Worm (Caenorhabditis elegans): ENCODE measurements around the gene cht-4.
A peak's percentile ranks its signal among the peaks of the same experiment; 100 is the strongest.

cht-4 gene

ce11 chrIII:1618915-1619314 is 38.4 kb downstream of the cht-4 start, which contains the start of gene Y22D7AL.10 (continued):
- TF ChIP-seq ets-5 (GFP tag; IDR thresholded peaks at IDR 0.05) = no peak
- peak; percentile 90 to 93 (median 91) for TF ChIP-seq dpl-1 (GFP tag; optimal IDR thresholded peaks at IDR 0.05)
- TF ChIP-seq rnt-1 (tag; optimal IDR thresholded peaks at IDR 0.05) = peak; percentile 96
- TF ChIP-seq Y116A8C.19 (tag; optimal IDR thresholded peaks at IDR 0.05; ENCODE audit: borderline replicate concordance) = peak; percentile 31
- TF ChIP-seq snpc-4 (tag; optimal IDR thresholded peaks at IDR 0.05) = peak; percentile 90
- TF ChIP-seq skn-1 (tag; optimal IDR thresholded peaks at IDR 0.05) = peak; percentile 92
- peak; percentile 99 for TF ChIP-seq tbx-2 (tag; optimal IDR thresholded peaks at IDR 0.05)
- peak; percentile 92 for TF ChIP-seq nhr-77 (tag; optimal IDR thresholded peaks at IDR 0.05)
- peak; percentile 99 for TF ChIP-seq grh-1 (GFP tag; IDR thresholded peaks at IDR 0.05)
- peak; percentile 100 for TF ChIP-seq unc-86 (tag; optimal IDR thresholded peaks at IDR 0.05)
- TF ChIP-seq hlh-17 (GFP tag; optimal IDR thresholded peaks at IDR 0.05; ENCODE audit: borderline replicate concordance) = peak; percentile 65
- peak; percentile 73 for TF ChIP-seq ceh-90 (tag; optimal IDR thresholded peaks at IDR 0.05)
- peak; percentile 99 for TF ChIP-seq nhr-20 (tag; optimal IDR thresholded peaks at IDR 0.05)
- peak; percentile 96 for TF ChIP-seq aly-2 (tag; optimal IDR thresholded peaks at IDR 0.05)
- TF ChIP-seq unc-130 (tag; optimal IDR thresholded peaks at IDR 0.05) = peak; percentile 97
- peak; percentile 97 for TF ChIP-seq fkh-10 (GFP tag; optimal IDR thresholded peaks at IDR 0.05)
- TF ChIP-seq fkh-4 (tag; optimal IDR thresholded peaks at IDR 0.05; ENCODE audit: borderline replicate concordance) = peak; percentile 95
- peak; percentile 99 for TF ChIP-seq pax-3 (tag; optimal IDR thresholded peaks at IDR 0.05)
- TF ChIP-seq nhr-11 (tag; optimal IDR thresholded peaks at IDR 0.05) = peak; percentile 92
- peak; percentile 90 to 94 for TF ChIP-seq lin-35 (GFP tag; optimal IDR thresholded peaks at IDR 0.05)
- TF ChIP-seq sup-37 (GFP tag; optimal IDR thresholded peaks at IDR 0.05) = peak; percentile 98
- TF ChIP-seq efl-1 (optimal IDR thresholded peaks at IDR 0.05) = peak; percentile 95
- TF ChIP-seq efl-1 (GFP tag; optimal IDR thresholded peaks at IDR 0.05 in 1 of 2) = peak; percentile 86 to 99
- TF ChIP-seq mab-9 (GFP tag; IDR thresholded peaks at IDR 0.05) = peak; percentile 99
- TF ChIP-seq ces-1 (GFP tag; optimal IDR thresholded peaks at IDR 0.05) = no peak
- TF ChIP-seq F16B12.6 (tag; optimal IDR thresholded peaks at IDR 0.05) = peak; percentile 67
- TF ChIP-seq sptf-1 (tag; optimal IDR thresholded peaks at IDR 0.05) = no peak
- TF ChIP-seq aha-1 (tag; optimal IDR thresholded peaks at IDR 0.05) = peak; percentile 95
- TF ChIP-seq lir-3 (tag; optimal IDR thresholded peaks at IDR 0.05; ENCODE audit: poor library complexity) = peak; percentile 97
- peak; percentile 97 for TF ChIP-seq hpl-2 (GFP tag; optimal IDR thresholded peaks at IDR 0.05)
- peak; percentile 36 for TF ChIP-seq zag-1 (tag; optimal IDR thresholded peaks at IDR 0.05)
- peak; percentile 100 for TF ChIP-seq nhr-47 (tag; optimal IDR thresholded peaks at IDR 0.05)

- TF ChIP-seq lin-39 (tag; optimal IDR thresholded peaks at IDR 0.05) = no peak
- TF ChIP-seq F16B12.6 (tag; optimal IDR thresholded peaks at IDR 0.05) = no peak
- no peak for TF ChIP-seq fkh-8 (tag; optimal IDR thresholded peaks at IDR 0.05)
- TF ChIP-seq skn-1 (tag; optimal IDR thresholded peaks at IDR 0.05) = no peak
- no peak for TF ChIP-seq hpl-2 (GFP tag; optimal IDR thresholded peaks at IDR 0.05)
- no peak for TF ChIP-seq zag-1 (tag; optimal IDR thresholded peaks at IDR 0.05)
- no peak for TF ChIP-seq egl-13 (tag; optimal IDR thresholded peaks at IDR 0.05)
- TF ChIP-seq sptf-1 (tag; optimal IDR thresholded peaks at IDR 0.05) = no peak
- no peak for TF ChIP-seq unc-98 (GFP tag; IDR thresholded peaks at IDR 0.05)
- TF ChIP-seq fos-1 (tag; optimal IDR thresholded peaks at IDR 0.05) = no peak
- no peak for TF ChIP-seq unc-130 (tag; optimal IDR thresholded peaks at IDR 0.05)
- TF ChIP-seq egl-27 (tag; optimal IDR thresholded peaks at IDR 0.05) = no peak
- no peak for TF ChIP-seq nhr-12 (tag; optimal IDR thresholded peaks at IDR 0.05)
- TF ChIP-seq tbx-2 (tag; optimal IDR thresholded peaks at IDR 0.05) = no peak
- TF ChIP-seq ceh-8 (GFP tag; optimal IDR thresholded peaks at IDR 0.05) = no peak
- no peak for TF ChIP-seq tlp-1 (tag; optimal IDR thresholded peaks at IDR 0.05)
- TF ChIP-seq nhr-11 (tag; optimal IDR thresholded peaks at IDR 0.05) = no peak
- no peak for TF ChIP-seq efl-1 (optimal IDR thresholded peaks at IDR 0.05)
- no peak for TF ChIP-seq efl-1 (GFP tag; optimal IDR thresholded peaks at IDR 0.05 in 1 of 2)
Measured at ce11 chrIII:1618312-1618711, 39.0 kb downstream of the cht-4 start.
